Comparison of ENCODE assay signal across 5 worm cellular contexts in the genomic region with DNA sequence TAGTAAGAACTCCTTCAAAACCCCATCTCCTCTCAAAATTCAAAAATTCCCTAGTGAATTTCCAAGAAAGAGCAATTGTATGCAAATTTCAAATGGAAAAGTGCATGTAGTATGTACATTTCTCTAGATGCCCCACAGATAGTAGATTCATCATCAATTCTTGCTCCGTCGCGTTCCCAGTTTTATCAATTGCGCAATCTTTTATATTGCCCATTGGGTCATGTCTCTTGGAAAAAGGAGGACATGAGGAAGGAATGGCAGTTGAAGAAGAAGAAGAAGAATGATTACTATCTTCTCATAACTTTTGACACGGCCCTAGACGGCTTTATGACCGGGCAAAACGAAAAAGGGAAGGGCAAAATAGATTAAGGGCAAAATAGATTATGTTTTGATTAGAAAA.
TF ChIP-seq lines count a peak whose summit lies in the region.

No protein-coding gene starts in this region.

TF ChIP-seq in whole organism, L1 larva, 84 proteins besides CTCF, POLR2A, EP300 and RAD21:
- TF ChIP-seq aha-1 (tag; optimal IDR thresholded peaks at IDR 0.05; lab: Kevin White, UChicago) (no peak), lin-14 (GFP tag; optimal IDR thresholded peaks at IDR 0.05; lab: Kevin White, UChicago) (peak; percentile 50)

TF ChIP-seq in whole organism, L2 larva, 48 proteins besides CTCF, POLR2A, EP300 and RAD21:
- peak; percentile 71 for TF ChIP-seq mab-5 (tag; optimal IDR thresholded peaks at IDR 0.05; lab: Kevin White, UChicago)
- no peak for TF ChIP-seq ama-1 (optimal IDR thresholded peaks at IDR 0.05; lab: Kevin White, UChicago)
- no peak for TF ChIP-seq crh-2 (tag; optimal IDR thresholded peaks at IDR 0.05; lab: Kevin White, UChicago)
- no peak for TF ChIP-seq nhr-237 (tag; optimal IDR thresholded peaks at IDR 0.05; lab: Kevin White, UChicago)
- no peak for TF ChIP-seq nhr-23 (tag; optimal IDR thresholded peaks at IDR 0.05; lab: Kevin White, UChicago)
- no peak for TF ChIP-seq elt-3 (tag; optimal IDR thresholded peaks at IDR 0.05; lab: Kevin White, UChicago)
- TF ChIP-seq mdl-1 (tag; optimal IDR thresholded peaks at IDR 0.05; lab: Kevin White, UChicago), result no peak
- TF ChIP-seq ZK546.5 (tag; optimal IDR thresholded peaks at IDR 0.05; lab: Kevin White, UChicago), result no peak
- TF ChIP-seq C34F6.9 (tag; optimal IDR thresholded peaks at IDR 0.05; lab: Kevin White, UChicago), result no peak
- TF ChIP-seq elt-1 (tag; optimal IDR thresholded peaks at IDR 0.05; lab: Kevin White, UChicago), result peak; percentile 20
- peak; percentile 7 for TF ChIP-seq sma-9 (GFP tag; optimal IDR thresholded peaks at IDR 0.05; lab: Kevin White, UChicago)
- TF ChIP-seq sma-9 (tag; optimal IDR thresholded peaks at IDR 0.05; lab: Kevin White, UChicago), result no peak
- no peak for TF ChIP-seq nhr-77 (tag; optimal IDR thresholded peaks at IDR 0.05; lab: Kevin White, UChicago)
- peak; percentile 12 for TF ChIP-seq zag-1 (tag; optimal IDR thresholded peaks at IDR 0.05; lab: Kevin White, UChicago)
- TF ChIP-seq snpc-4 (tag; optimal IDR thresholded peaks at IDR 0.05; lab: Kevin White, UChicago), result no peak
- no peak for TF ChIP-seq ztf-4 (tag; optimal IDR thresholded peaks at IDR 0.05; lab: Kevin White, UChicago)
- TF ChIP-seq R02D3.7 (tag; optimal IDR thresholded peaks at IDR 0.05; lab: Kevin White, UChicago), result no peak
- no peak for TF ChIP-seq unc-55 (GFP tag; optimal IDR thresholded peaks at IDR 0.05; lab: Kevin White, UChicago)
- TF ChIP-seq Y55F3AM.14 (GFP tag; optimal IDR thresholded peaks at IDR 0.05; lab: Kevin White, UChicago), result no peak
- no peak for TF ChIP-seq egl-27 (tag; optimal IDR thresholded peaks at IDR 0.05; lab: Kevin White, UChicago)

TF ChIP-seq in whole organism, L3 larva, 47 proteins besides CTCF, POLR2A, EP300 and RAD21:
- TF ChIP-seq elt-1 (tag; optimal IDR thresholded peaks at IDR 0.05; lab: Kevin White, UChicago) (peak; percentile 93), ceh-82 (tag; optimal IDR thresholded peaks at IDR 0.05; lab: Kevin White, UChicago) (no peak), fkh-10 (GFP tag; optimal IDR thresholded peaks at IDR 0.05; lab: Kevin White, UChicago) (no peak)

TF ChIP-seq in whole organism, late embryonic, 69 proteins besides CTCF, POLR2A, EP300 and RAD21:
- no peak for TF ChIP-seq rnt-1 (tag; optimal IDR thresholded peaks at IDR 0.05; lab: Kevin White, UChicago)
- no peak for TF ChIP-seq hlh-30 (tag; optimal IDR thresholded peaks at IDR 0.05; lab: Kevin White, UChicago; ENCODE audit: insufficient read depth)
- TF ChIP-seq ceh-9 (tag; optimal IDR thresholded peaks at IDR 0.05; lab: Kevin White, UChicago), result no peak
- no peak for TF ChIP-seq sdc-2 (tag; optimal IDR thresholded peaks at IDR 0.05; lab: Kevin White, UChicago)
- TF ChIP-seq ttx-3 (tag; optimal IDR thresholded peaks at IDR 0.05; lab: Kevin White, UChicago), result no peak
- TF ChIP-seq gmeb-2 (tag; optimal IDR thresholded peaks at IDR 0.05; lab: Kevin White, UChicago), result no peak
- TF ChIP-seq elt-2 (tag; optimal IDR thresholded peaks at IDR 0.05; lab: Kevin White, UChicago), result peak; percentile 55
- TF ChIP-seq pag-3 (tag; optimal IDR thresholded peaks at IDR 0.05; lab: Kevin White, UChicago; ENCODE audit: borderline replicate concordance), result no peak
- TF ChIP-seq ceh-6 (GFP tag; optimal IDR thresholded peaks at IDR 0.05; lab: Kevin White, UChicago), result no peak
- no peak for TF ChIP-seq C38D4.7 (GFP tag; optimal IDR thresholded peaks at IDR 0.05; lab: Kevin White, UChicago)
- peak; percentile 25 for TF ChIP-seq unc-55 (GFP tag; optimal IDR thresholded peaks at IDR 0.05; lab: Kevin White, UChicago)
- TF ChIP-seq npax-4 (tag; optimal IDR thresholded peaks at IDR 0.05; lab: Kevin White, UChicago), result no peak
- no peak for TF ChIP-seq T23F11.4 (GFP tag; optimal IDR thresholded peaks at IDR 0.05; lab: Kevin White, UChicago)
- TF ChIP-seq hlh-8 (tag; optimal IDR thresholded peaks at IDR 0.05; lab: Kevin White, UChicago), result no peak

TF ChIP-seq in whole organism, mixed stage, embryonic, 35 proteins besides CTCF, POLR2A, EP300 and RAD21:
- no peak for TF ChIP-seq ceh-39 (tag; optimal IDR thresholded peaks at IDR 0.05; lab: Kevin White, UChicago)
- peak; percentile 79 for TF ChIP-seq elt-1 (tag; optimal IDR thresholded peaks at IDR 0.05; lab: Kevin White, UChicago; ENCODE audit: borderline replicate concordance, insufficient read depth)
- TF ChIP-seq cnd-1 (tag; optimal IDR thresholded peaks at IDR 0.05; lab: Kevin White, UChicago), result no peak
- TF ChIP-seq unc-62 (GFP tag; optimal IDR thresholded peaks at IDR 0.05; lab: Kevin White, UChicago), result peak; percentile 50
- no peak for TF ChIP-seq unc-39 (tag; optimal IDR thresholded peaks at IDR 0.05; lab: Kevin White, UChicago)
- no peak for TF ChIP-seq ztf-11 (tag; optimal IDR thresholded peaks at IDR 0.05; lab: Kevin White, UChicago)
- no peak for TF ChIP-seq mls-2 (tag; optimal IDR thresholded peaks at IDR 0.05; lab: Kevin White, UChicago)
- no peak for TF ChIP-seq sptf-1 (tag; optimal IDR thresholded peaks at IDR 0.05; lab: Kevin White, UChicago)
- TF ChIP-seq snpc-4 (tag; optimal IDR thresholded peaks at IDR 0.05; lab: Kevin White, UChicago), result no peak
- TF ChIP-seq unc-120 (tag; optimal IDR thresholded peaks at IDR 0.05; lab: Kevin White, UChicago; ENCODE audit: poor library complexity, severe bottlenecking), result no peak
- TF ChIP-seq tbx-8 (GFP tag; optimal IDR thresholded peaks at IDR 0.05; lab: Kevin White, UChicago), result no peak
- TF ChIP-seq mab-5 (tag; optimal IDR thresholded peaks at IDR 0.05; lab: Kevin White, UChicago), result no peak
- TF ChIP-seq hlh-1 (tag; optimal IDR thresholded peaks at IDR 0.05; lab: Kevin White, UChicago), result no peak
- no peak for TF ChIP-seq nhr-12 (tag; optimal IDR thresholded peaks at IDR 0.05; lab: Kevin White, UChicago)
- no peak for TF ChIP-seq ham-2 (GFP tag; optimal IDR thresholded peaks at IDR 0.05; lab: Kevin White, UChicago)
- TF ChIP-seq M03D4.4 (tag; optimal IDR thresholded peaks at IDR 0.05; lab: Kevin White, UChicago), result no peak
- no peak for TF ChIP-seq sem-2 (GFP tag; optimal IDR thresholded peaks at IDR 0.05; lab: Kevin White, UChicago)
- no peak for TF ChIP-seq lin-13 (tag; optimal IDR thresholded peaks at IDR 0.05; lab: Kevin White, UChicago)
- TF ChIP-seq zip-8 (tag; optimal IDR thresholded peaks at IDR 0.05; lab: Kevin White, UChicago), result peak; percentile 45
- peak; percentile 53 for TF ChIP-seq ces-1 (GFP tag; optimal IDR thresholded peaks at IDR 0.05; lab: Kevin White, UChicago)
- no peak for TF ChIP-seq drap-1 (GFP tag; optimal IDR thresholded peaks at IDR 0.05; lab: Kevin White, UChicago)
- TF ChIP-seq elt-3 (tag; optimal IDR thresholded peaks at IDR 0.05; lab: Kevin White, UChicago), result no peak
- TF ChIP-seq nhr-28 (tag; optimal IDR thresholded peaks at IDR 0.05; lab: Kevin White, UChicago), result no peak
- TF ChIP-seq lsy-2 (tag; optimal IDR thresholded peaks at IDR 0.05; lab: Kevin White, UChicago), result no peak
- no peak for TF ChIP-seq flh-1 (GFP tag; optimal IDR thresholded peaks at IDR 0.05; lab: Kevin White, UChicago)
- no peak for TF ChIP-seq blmp-1 (tag; optimal IDR thresholded peaks at IDR 0.05; lab: Kevin White, UChicago)
- no peak for TF ChIP-seq nhr-76 (tag; optimal IDR thresholded peaks at IDR 0.05; lab: Kevin White, UChicago)
- peak; percentile 69 for TF ChIP-seq nhr-2 (tag; optimal IDR thresholded peaks at IDR 0.05; lab: Kevin White, UChicago)
